Comparison of ENCODE assay signal across 1 fruit fly cellular context in the genomic region with DNA sequence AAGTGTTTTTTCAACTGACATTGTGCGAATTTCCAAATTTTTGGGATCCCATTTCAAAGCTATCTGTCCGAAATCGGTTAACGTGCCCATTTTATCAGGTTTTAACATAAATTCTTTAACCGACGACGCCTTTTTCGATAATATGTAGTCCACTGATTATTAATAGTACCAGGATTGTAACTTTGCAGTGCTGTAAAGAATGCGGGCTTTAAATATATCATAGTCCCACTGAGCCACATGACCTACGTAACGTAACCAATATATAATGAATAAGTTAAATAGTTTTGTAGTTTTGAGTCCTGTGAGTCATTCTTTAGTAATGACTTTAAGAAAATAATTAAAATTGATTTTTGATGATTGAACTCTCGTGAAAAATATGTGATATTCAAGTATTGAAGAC.
TF ChIP-seq lines count a peak whose summit lies in the region.

TSS of gene alpha-Cat (minus strand) at position 162 of the 400 bp plus-strand sequence.

TF ChIP-seq in whole organism, embryonic, 481 proteins besides CTCF, POLR2A, EP300 and RAD21 (continued from another document):
- TF ChIP-seq esg (GFP tag; conservative IDR thresholded peaks at IDR 0.05; lab: Robert Waterston, UW), result no peak
- TF ChIP-seq CG9437 (GFP tag; optimal IDR thresholded peaks at IDR 0.05; lab: Kevin White, UChicago), result peak; percentile 87
- peak; percentile 69 for TF ChIP-seq Sry-δ (GFP tag; optimal IDR thresholded peaks at IDR 0.05; lab: Kevin White, UChicago)
- TF ChIP-seq MESR4 (GFP tag; optimal IDR thresholded peaks at IDR 0.05; lab: Kevin White, UChicago), result peak; percentile 65
- peak; percentile 31 for TF ChIP-seq gfzf (GFP tag; optimal IDR thresholded peaks at IDR 0.05; lab: Kevin White, UChicago)
- peak in 1 of 3 experiments; percentile 25 for TF ChIP-seq lola (GFP tag; optimal IDR thresholded peaks at IDR 0.05; lab: Kevin White, UChicago)
- TF ChIP-seq HLH54F (GFP tag; optimal IDR thresholded peaks at IDR 0.05; lab: Kevin White, UChicago), result no peak
- peak; percentile 98 for TF ChIP-seq CG1603 (tag; optimal IDR thresholded peaks at IDR 0.05; lab: Kevin White, UChicago)
- peak in 1 of 2 experiments; percentile 55 for TF ChIP-seq Pdp1 (GFP tag; optimal IDR thresholded peaks at IDR 0.05; lab: Kevin White, UChicago)
- TF ChIP-seq CG33213 (GFP tag; optimal IDR thresholded peaks at IDR 0.05; lab: Kevin White, UChicago), result peak; percentile 19
- TF ChIP-seq Bteb2 (GFP tag; optimal IDR thresholded peaks at IDR 0.05; lab: Kevin White, UChicago), result no peak
- no peak for TF ChIP-seq BtbVII (GFP tag; optimal IDR thresholded peaks at IDR 0.05; lab: Kevin White, UChicago)
- TF ChIP-seq CG16813 (GFP tag; IDR thresholded peaks at IDR 0.05; lab: Robert Waterston, UW; ENCODE audit: partially characterized antibody), result peak; percentile 42; the same call in 2 of the 3 replicates
- peak; percentile 4 for TF ChIP-seq dmrt11E (tag; optimal IDR thresholded peaks at IDR 0.05; lab: Kevin White, UChicago)
- TF ChIP-seq pfk (GFP tag; optimal IDR thresholded peaks at IDR 0.05; lab: Kevin White, UChicago), result peak; percentile 47
- peak; percentile 69 for TF ChIP-seq CG10267 (tag; optimal IDR thresholded peaks at IDR 0.05; lab: Kevin White, UChicago)
- TF ChIP-seq CG7963 (GFP tag; IDR thresholded peaks at IDR 0.05; lab: Robert Waterston, UW; ENCODE audit: partially characterized antibody), result 0 out of 3 replicates have a peak, but pooled peaks have one; percentile 19
- 0 out of 2 replicates have a peak, but pooled peaks have one; percentile 19 for TF ChIP-seq nerfin-2 (GFP tag; IDR thresholded peaks at IDR 0.05; lab: Robert Waterston, UW; ENCODE audit: partially characterized antibody)
- TF ChIP-seq ATbp (GFP tag; optimal IDR thresholded peaks at IDR 0.05; lab: Kevin White, UChicago), result no peak
- TF ChIP-seq E2f2 (GFP tag; IDR thresholded peaks at IDR 0.05; lab: Robert Waterston, UW), result no peak
- TF ChIP-seq CG2120 (GFP tag; optimal IDR thresholded peaks at IDR 0.05; lab: Kevin White, UChicago), result peak; percentile 31
- TF ChIP-seq Dref (GFP tag; IDR thresholded peaks at IDR 0.05; lab: Robert Waterston, UW), result no peak
- TF ChIP-seq Poxn (GFP tag; IDR thresholded peaks at IDR 0.05; lab: Robert Waterston, UW), result no peak
- no peak for TF ChIP-seq Gug (GFP tag; IDR thresholded peaks at IDR 0.05; lab: Robert Waterston, UW)
- TF ChIP-seq pzg (GFP tag; optimal IDR thresholded peaks at IDR 0.05; lab: Kevin White, UChicago), result peak; percentile 46
- TF ChIP-seq bcd (GFP tag; optimal IDR thresholded peaks at IDR 0.05; lab: Kevin White, UChicago), result no peak
- no peak for TF ChIP-seq CG10565 (GFP tag; optimal IDR thresholded peaks at IDR 0.05; lab: Kevin White, UChicago)
- no peak for TF ChIP-seq pho (GFP tag; optimal IDR thresholded peaks at IDR 0.05; lab: Kevin White, UChicago)
- TF ChIP-seq Ets97D (GFP tag; optimal IDR thresholded peaks at IDR 0.05; lab: Kevin White, UChicago), result peak; percentile 21
- no peak for TF ChIP-seq TFAM (GFP tag; optimal IDR thresholded peaks at IDR 0.05; lab: Kevin White, UChicago)
- peak; percentile 34 for TF ChIP-seq amos (GFP tag; IDR thresholded peaks at IDR 0.05; lab: Robert Waterston, UW; ENCODE audit: partially characterized antibody)
- peak; percentile 64 for TF ChIP-seq CG3995 (GFP tag; optimal IDR thresholded peaks at IDR 0.05; lab: Kevin White, UChicago)
- peak; percentile 99 for TF ChIP-seq CG1024 (GFP tag; IDR thresholded peaks at IDR 0.05; lab: Robert Waterston, UW)
- TF ChIP-seq CG14860 (GFP tag; IDR thresholded peaks at IDR 0.05; lab: Robert Waterston, UW; ENCODE audit: partially characterized antibody), result 0 out of 3 replicates have a peak, but pooled peaks have one; percentile 34
- TF ChIP-seq CG2116 (GFP tag; optimal IDR thresholded peaks at IDR 0.05; lab: Kevin White, UChicago), result peak; percentile 55
- peak; percentile 93 for TF ChIP-seq Ets65A (GFP tag; lab: Kevin White, UChicago)
- peak in 1 of 2 experiments; percentile 45 for TF ChIP-seq Dfd (GFP tag; optimal IDR thresholded peaks at IDR 0.05; lab: Kevin White, UChicago)
- TF ChIP-seq CG7357 (GFP tag; IDR thresholded peaks at IDR 0.05; lab: Robert Waterston, UW), result peak; percentile 97
- TF ChIP-seq row (GFP tag; IDR thresholded peaks at IDR 0.05; lab: Robert Waterston, UW), result peak; percentile 83
- TF ChIP-seq CG17361 (GFP tag; IDR thresholded peaks at IDR 0.05; lab: Robert Waterston, UW), result peak; percentile 36; the same call in 1 of the 3 replicates
- TF ChIP-seq CG16815 (GFP tag; optimal IDR thresholded peaks at IDR 0.05; lab: Kevin White, UChicago), result peak; percentile 5
- TF ChIP-seq ftz-f1 (GFP tag; optimal IDR thresholded peaks at IDR 0.05; lab: Kevin White, UChicago), result no peak
- peak; percentile 19 for TF ChIP-seq zfh2 (GFP tag; optimal IDR thresholded peaks at IDR 0.05; lab: Kevin White, UChicago)
- TF ChIP-seq CG2129 (GFP tag; IDR thresholded peaks at IDR 0.05; lab: Robert Waterston, UW; ENCODE audit: partially characterized antibody), result no peak
- TF ChIP-seq CG11560 (tag; IDR thresholded peaks at IDR 0.05; lab: Robert Waterston, UW), result no peak
- no peak for TF ChIP-seq Vsx1 (GFP tag; optimal IDR thresholded peaks at IDR 0.05; lab: Kevin White, UChicago)
- peak; percentile 20 for TF ChIP-seq YL-1 (GFP tag; optimal IDR thresholded peaks at IDR 0.05; lab: Kevin White, UChicago)
- no peak for TF ChIP-seq CG9932 (GFP tag; IDR thresholded peaks at IDR 0.05; lab: Robert Waterston, UW)
